Fruit fly (Drosophila melanogaster): ENCODE measurements around the gene Rpt3.

Rpt3 gene

dm6 chrX:11153413-11153812 lies 28.5 kb downstream of the Rpt3 start:
- TF ChIP-seq ovo (GFP tag; optimal IDR thresholded peaks at IDR 0.05) (no peak), kay (GFP tag; ENCODE audit: borderline replicate concordance) (peak; percentile 49)

DNA sequence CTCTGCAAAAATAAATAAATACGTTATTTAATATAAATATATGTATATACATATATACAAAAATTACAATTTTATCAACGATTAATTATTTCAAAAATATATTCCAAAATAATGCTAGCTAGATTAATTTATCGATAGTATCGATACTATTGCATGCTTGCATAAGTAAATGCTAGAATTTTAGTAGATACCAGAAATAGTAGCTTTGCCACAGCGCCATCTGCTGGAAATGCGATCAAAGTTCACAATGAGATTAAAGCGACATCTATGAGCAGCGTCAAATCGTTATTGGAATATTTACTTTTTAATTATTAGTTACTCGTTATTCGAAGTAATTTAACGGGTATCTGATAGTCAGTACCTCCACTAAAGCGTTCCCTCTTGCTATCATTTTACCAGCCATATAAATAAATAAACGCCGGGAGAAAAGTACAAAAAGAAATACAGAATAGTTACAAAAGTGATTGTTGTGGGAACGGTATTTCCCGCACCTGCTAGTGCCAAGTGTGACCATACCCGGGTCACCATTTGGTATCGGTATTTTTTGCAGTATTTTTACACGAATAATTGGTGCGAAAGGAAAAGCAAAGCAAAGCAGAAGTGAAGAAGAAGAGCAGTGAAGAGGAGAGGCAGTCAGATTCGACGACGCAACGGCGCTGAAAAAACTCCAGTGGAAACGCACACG lies 29.1 kb downstream of the Rpt3 start, which contains the start of the genes rtv and Dlic:
rtv (minus strand) TSS at position 165 of the 685 bp plus-strand sequence.
Dlic (plus strand) TSS at position 596 of the 685 bp plus-strand sequence.
- peak; percentile 19 for TF ChIP-seq CG1620 (GFP tag; optimal IDR thresholded peaks at IDR 0.05)
- TF ChIP-seq kay (GFP tag; ENCODE audit: borderline replicate concordance): peak; percentile 73
- TF ChIP-seq CG11617 (GFP tag; optimal IDR thresholded peaks at IDR 0.05): no peak
- peak; percentile 23 for TF ChIP-seq CG5204 (GFP tag; optimal IDR thresholded peaks at IDR 0.05)
- TF ChIP-seq bab1 (GFP tag; optimal IDR thresholded peaks at IDR 0.05): peak; percentile 5
- no peak for TF ChIP-seq CG12768 (GFP tag; optimal IDR thresholded peaks at IDR 0.05)
- TF ChIP-seq Clk (GFP tag; optimal IDR thresholded peaks at IDR 0.05): no peak
- peak; percentile 12 for TF ChIP-seq Mnt (GFP tag; optimal IDR thresholded peaks at IDR 0.05)
- TF ChIP-seq ovo (GFP tag; optimal IDR thresholded peaks at IDR 0.05): peak; percentile 21
- TF ChIP-seq Crg-1 (GFP tag; optimal IDR thresholded peaks at IDR 0.05): no peak
- no peak for TF ChIP-seq Hr96 (GFP tag; optimal IDR thresholded peaks at IDR 0.05)
- TF ChIP-seq CG14711 (tag; optimal IDR thresholded peaks at IDR 0.05): no peak
- peak; percentile 50 for TF ChIP-seq pad (GFP tag; optimal IDR thresholded peaks at IDR 0.05)
- TF ChIP-seq cic (GFP tag; optimal IDR thresholded peaks at IDR 0.05): no peak
- peak; percentile 23 for TF ChIP-seq CG7101 (tag; optimal IDR thresholded peaks at IDR 0.05)
- TF ChIP-seq cnc (optimal IDR thresholded peaks at IDR 0.05): no peak
- no peak for TF ChIP-seq tj (GFP tag; optimal IDR thresholded peaks at IDR 0.05)
- no peak for TF ChIP-seq toe (GFP tag; optimal IDR thresholded peaks at IDR 0.05)

DNA sequence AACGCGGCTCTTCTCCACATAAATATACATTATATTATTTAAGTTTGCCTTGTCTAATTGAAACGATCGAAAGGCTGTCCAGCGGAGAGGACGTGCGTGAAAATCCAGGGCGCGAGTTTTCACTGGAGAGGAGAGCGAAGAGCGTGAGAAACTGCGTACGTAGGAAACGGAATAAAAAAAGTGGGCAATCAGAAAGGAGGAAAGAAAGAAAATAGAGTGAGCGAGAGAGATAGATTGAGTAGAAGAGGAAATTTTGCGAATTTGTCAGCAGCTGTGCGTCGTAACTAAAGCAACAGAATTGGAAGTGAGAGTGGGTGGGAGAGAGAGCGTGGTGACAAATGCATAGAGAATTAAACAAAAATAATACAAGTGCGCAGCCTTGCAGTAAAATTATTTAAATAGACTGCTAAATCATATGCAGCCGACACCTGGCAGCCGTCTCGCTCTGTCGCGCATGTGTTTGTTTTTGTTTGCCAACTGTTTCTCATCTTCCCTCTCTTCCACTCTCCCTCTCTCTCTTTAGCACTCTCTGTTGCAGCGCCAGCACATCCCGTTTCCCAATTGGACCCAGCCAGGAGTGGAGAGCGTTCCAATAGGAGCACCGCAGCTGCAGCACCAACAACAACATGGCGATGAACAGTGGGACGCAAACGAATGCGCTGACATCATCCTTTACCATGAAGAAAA lies 29.8 kb downstream of the Rpt3 start:
- TF ChIP-seq Mnt (GFP tag; optimal IDR thresholded peaks at IDR 0.05): peak; percentile 44
- no peak for TF ChIP-seq cnc (optimal IDR thresholded peaks at IDR 0.05)
- TF ChIP-seq Clk (GFP tag; optimal IDR thresholded peaks at IDR 0.05): no peak
- no peak for TF ChIP-seq CG33017 (tag; optimal IDR thresholded peaks at IDR 0.05)
- TF ChIP-seq tj (GFP tag; optimal IDR thresholded peaks at IDR 0.05): peak; percentile 57
- no peak for TF ChIP-seq CG5204 (GFP tag; optimal IDR thresholded peaks at IDR 0.05)
- no peak for TF ChIP-seq kay (GFP tag; ENCODE audit: borderline replicate concordance)
- no peak for TF ChIP-seq CG14711 (tag; optimal IDR thresholded peaks at IDR 0.05)
- TF ChIP-seq bab1 (GFP tag; optimal IDR thresholded peaks at IDR 0.05): no peak
- TF ChIP-seq cic (GFP tag; optimal IDR thresholded peaks at IDR 0.05): peak; percentile 14
- peak; percentile 2 for TF ChIP-seq CG7101 (tag; optimal IDR thresholded peaks at IDR 0.05)
- TF ChIP-seq CG11617 (GFP tag; optimal IDR thresholded peaks at IDR 0.05): no peak
- no peak for TF ChIP-seq CG7045 (GFP tag; optimal IDR thresholded peaks at IDR 0.05)
- no peak for TF ChIP-seq CG1620 (GFP tag; optimal IDR thresholded peaks at IDR 0.05)
- TF ChIP-seq pad (GFP tag; optimal IDR thresholded peaks at IDR 0.05): peak; percentile 23
- TF ChIP-seq CG12768 (GFP tag; optimal IDR thresholded peaks at IDR 0.05): no peak
- TF ChIP-seq toe (GFP tag; optimal IDR thresholded peaks at IDR 0.05): no peak
- TF ChIP-seq ovo (GFP tag; optimal IDR thresholded peaks at IDR 0.05): no peak
- TF ChIP-seq Crg-1 (GFP tag; optimal IDR thresholded peaks at IDR 0.05): peak; percentile 37
- TF ChIP-seq Hr96 (GFP tag; optimal IDR thresholded peaks at IDR 0.05): no peak

dm6 chrX:11155808-11156589 lies 31.1 kb downstream of the Rpt3 start:
- peak; percentile 42 for TF ChIP-seq cic (GFP tag; optimal IDR thresholded peaks at IDR 0.05)
- TF ChIP-seq CG14711 (tag; optimal IDR thresholded peaks at IDR 0.05): no peak
- TF ChIP-seq bab1 (GFP tag; optimal IDR thresholded peaks at IDR 0.05): peak; percentile 10
- TF ChIP-seq kay (GFP tag; ENCODE audit: borderline replicate concordance): peak; percentile 36
- peak; percentile 43 for TF ChIP-seq tj (GFP tag; optimal IDR thresholded peaks at IDR 0.05)

DNA sequence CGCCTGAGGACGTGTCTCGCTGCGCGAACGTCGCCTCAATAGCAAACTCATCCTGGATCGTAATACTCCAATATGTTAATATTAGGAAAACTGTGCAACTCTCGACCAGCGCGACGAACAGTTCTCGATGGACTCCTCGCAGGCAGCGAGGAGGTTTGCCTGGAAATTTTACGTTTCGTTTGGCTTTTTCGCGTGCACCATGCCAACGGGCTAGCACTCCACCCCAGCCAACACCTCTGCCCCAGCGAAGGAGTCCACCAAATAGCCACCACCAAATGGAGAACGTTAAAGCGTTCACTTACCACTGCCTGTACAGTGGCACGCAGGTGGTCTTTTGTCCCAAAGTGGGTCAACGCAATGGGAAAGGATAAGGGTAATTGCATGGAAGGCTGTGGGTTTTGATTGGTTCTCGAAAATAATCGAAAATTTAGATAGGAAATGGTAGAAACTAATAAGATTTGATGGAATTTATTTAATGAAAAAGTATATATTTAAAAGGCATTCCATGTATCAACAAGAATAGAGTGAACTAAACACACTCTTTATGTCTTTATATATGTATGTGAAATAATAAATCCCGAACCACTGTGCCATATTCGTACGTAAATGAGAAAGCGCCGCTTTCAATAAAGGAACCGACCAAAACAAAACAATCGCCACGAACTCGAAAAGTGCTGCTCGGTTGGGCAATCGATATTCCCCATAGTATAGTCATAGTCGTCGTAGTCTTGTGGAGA lies 35.0 kb downstream of the Rpt3 start, which contains the start of gene CG32668:
CG32668 (minus strand) TSS at position 51 of the 737 bp plus-strand sequence.
- TF ChIP-seq tj (GFP tag; optimal IDR thresholded peaks at IDR 0.05): no peak
- TF ChIP-seq CG33017 (tag; optimal IDR thresholded peaks at IDR 0.05): no peak
- TF ChIP-seq Clk (GFP tag; optimal IDR thresholded peaks at IDR 0.05): no peak

DNA sequence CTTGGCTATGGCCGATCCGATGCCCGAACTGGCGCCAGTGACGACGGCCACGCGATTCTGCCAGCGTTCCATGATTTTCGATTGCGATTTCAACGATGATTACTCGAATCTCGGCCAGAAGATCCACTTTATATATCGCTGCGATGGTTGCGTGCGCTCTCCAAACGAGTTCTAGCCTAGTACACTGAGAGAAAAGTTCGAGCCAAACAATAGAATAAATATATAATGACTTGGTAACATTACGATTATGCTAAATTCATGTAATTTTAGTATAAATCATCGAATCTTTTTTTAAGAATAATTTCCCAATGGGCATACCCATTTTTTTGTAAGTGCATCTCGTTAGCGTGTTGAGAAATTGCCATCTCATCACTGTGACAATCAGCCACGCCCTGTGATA lies 44.1 kb downstream of the Rpt3 start, which contains the start of gene Antdh:
Antdh (minus strand) TSS at position 101 of the 400 bp plus-strand sequence.
- no peak for TF ChIP-seq Crg-1 (GFP tag; optimal IDR thresholded peaks at IDR 0.05)
- no peak for TF ChIP-seq CG11617 (GFP tag; optimal IDR thresholded peaks at IDR 0.05)

Data from whole organism, adult.